Worm (Caenorhabditis elegans) whole organism, young adult: ENCODE data around the gene fbxb-13.
A peak's percentile ranks its signal among the peaks of the same experiment; 100 is the strongest.

ENCODE experiments used
- Y53F4B.3 ChIP-seq: fragments of 200-800 bp; sonication (Bioruptor generic); IDR thresholded peaks from 2 replicates; pipeline ENCODE4 v1.3.6; 2022; ENCODE audit warnings: missing genetic modification reagents, missing genetic modification characterization, missing compliant biosample characterization
- aptf-2 ChIP-seq: fragments of 200-800 bp; sonication (Bioruptor generic); conservative IDR thresholded peaks from 2 replicates; pipeline ENCODE4 v1.3.6; 2022; ENCODE audit warnings: missing genetic modification reagents, missing genetic modification characterization, missing compliant biosample characterization
- aptf-3 ChIP-seq: fragments of 200-800 bp; sonication (Bioruptor generic); IDR thresholded peaks from 2 replicates; pipeline ENCODE4 v1.3.6; 2022; ENCODE audit warnings: missing genetic modification characterization, missing compliant biosample characterization
- atf-7 ChIP-seq: sonication (generic microtip); optimal IDR thresholded peaks from 2 replicates; lab custom pipeline; 2017; ENCODE audit warnings: mild to moderate bottlenecking, missing genetic modification characterization, missing compliant biosample characterization
- lin-35 ChIP-seq, 3 experiments: fragments of 150-350 bp in 2 of 3; sonication (generic microtip) in 1 of 3; optimal IDR thresholded peaks; 2 replicates each; lab custom pipeline; 2014 to 2018; ENCODE audit warnings: missing biosample characterization in 3 of 3, missing genetic modification characterization in 3 of 3, missing genetic modification reagents in 3 of 3
- mes-4 ChIP-seq: sonication (generic microtip); optimal IDR thresholded peaks from 2 replicates; lab custom pipeline; 2016; ENCODE audit warnings: missing genotype, missing genetic modification characterization, missing compliant biosample characterization
- nhr-90 ChIP-seq: sonication (generic microtip); optimal IDR thresholded peaks from 2 replicates; lab custom pipeline; 2016; ENCODE audit warnings: missing genotype, mild to moderate bottlenecking, missing genetic modification characterization, missing compliant biosample characterization
- sea-2 ChIP-seq: fragments of 200-800 bp; sonication (Bioruptor generic); IDR thresholded peaks from 2 replicates; pipeline ENCODE4 v1.3.6; 2022; ENCODE audit warnings: missing genetic modification characterization, missing compliant biosample characterization
- snpc-4 ChIP-seq, 5 experiments: fragments of 150-350 bp in 1 of 5; sonication (generic microtip) in 4 of 5; optimal IDR thresholded peaks; 2 replicates each; lab custom pipeline; 2014 to 2018; ENCODE audit warnings: missing genetic modification characterization in 5 of 5, missing biosample characterization in 3 of 5, antibody characterized with exemption in 2 of 5, mild to moderate bottlenecking in 2 of 5, missing compliant biosample characterization in 2 of 5, missing genotype in 2 of 5, moderate library complexity in 2 of 5, missing genetic modification reagents in 1 of 5
- sptf-2 ChIP-seq: fragments of 200-800 bp; sonication (Bioruptor generic); optimal IDR thresholded peaks from 2 replicates; lab custom pipeline; 2018; ENCODE audit warnings: mild to moderate bottlenecking, missing genetic modification characterization, missing compliant biosample characterization
- zfh-2 ChIP-seq: fragments of 200-800 bp; sonication (Bioruptor generic); conservative IDR thresholded peaks from 2 replicates; pipeline ENCODE4 v1.3.6; 2022; ENCODE audit warnings: missing genetic modification reagents, missing genetic modification characterization, missing compliant biosample characterization
- ztf-25 ChIP-seq: fragments of 200-800 bp; sonication (Bioruptor generic); IDR thresholded peaks from 2 replicates; pipeline ENCODE4 v1.3.6; 2022; ENCODE audit warnings: missing genetic modification reagents, missing genetic modification characterization, missing compliant biosample characterization

DNA sequence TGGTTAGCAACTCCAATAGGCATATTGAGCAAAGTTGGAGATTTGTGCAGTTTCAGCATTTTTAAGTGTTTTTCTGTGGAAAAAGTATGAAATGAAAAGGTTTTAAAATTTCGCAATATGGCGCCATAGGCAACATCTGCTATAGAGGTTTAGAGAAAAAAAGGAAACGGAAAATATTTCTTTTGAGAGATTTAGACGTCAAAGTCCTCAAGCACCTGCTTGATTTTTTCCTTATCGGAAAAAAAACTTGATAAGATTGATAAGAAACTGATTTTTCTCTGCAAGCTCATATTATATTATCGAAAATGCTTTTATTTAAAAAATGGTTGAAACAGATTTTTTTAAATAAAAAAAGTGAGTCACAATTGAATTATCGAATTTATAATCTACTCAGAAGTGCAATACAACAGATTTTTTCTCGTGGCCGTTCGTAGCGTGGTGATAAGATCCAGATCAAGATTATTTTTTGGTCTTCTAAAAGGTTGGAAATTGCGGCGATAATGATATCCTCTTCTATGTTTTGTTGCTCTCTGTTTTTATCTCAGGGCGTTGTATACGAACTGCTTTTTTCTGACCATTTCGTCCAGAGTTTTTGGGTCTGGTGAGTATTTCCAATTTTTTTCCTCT, 32.0 kb downstream of the fbxb-13 start, which contains the start of gene fbxc-19:
- TF ChIP-seq sea-2 (GFP tag; lab: Robert Waterston, UW) (no peak), lin-35 (GFP tag; optimal IDR thresholded peaks at IDR 0.05; lab: Kevin White, UChicago) (no peak), aptf-2 (no peak), snpc-4 (GFP tag; optimal IDR thresholded peaks at IDR 0.05; lab: Kevin White, UChicago) (no peak), snpc-4 (tag; optimal IDR thresholded peaks at IDR 0.05; lab: Kevin White, UChicago) (no peak), zfh-2 (GFP tag; lab: Robert Waterston, UW) (no peak), sptf-2 (no peak), mes-4 (tag; lab: Kevin White, UChicago) (no peak), Y53F4B.3 (GFP tag; lab: Robert Waterston, UW) (no peak), nhr-90 (no peak), atf-7 (peak; percentile 14), ztf-25 (GFP tag; lab: Robert Waterston, UW) (no peak), aptf-3 (GFP tag; lab: Robert Waterston, UW) (no peak)
